Worm (Caenorhabditis elegans) whole organism, L4/young adult: Measurements from ENCODE around the gene srab-11.

Source experiments
- W03F9.2 ChIP-seq: fragments of 150-350 bp; optimal IDR thresholded peaks from 2 replicates; lab custom pipeline; 2014; ENCODE audit warnings: missing biosample characterization, missing genetic modification characterization
- dao-5 ChIP-seq: sonication (generic microtip); optimal IDR thresholded peaks from 2 replicates; lab custom pipeline; 2016; ENCODE audit warnings: missing genotype, missing genetic modification characterization, moderate library complexity, missing compliant biosample characterization
- him-1 ChIP-seq: sonication (generic microtip); optimal IDR thresholded peaks from 2 replicates; lab custom pipeline; 2016; ENCODE audit warnings: missing genotype, missing genetic modification reagents, missing genetic modification characterization, missing compliant biosample characterization

DNA sequence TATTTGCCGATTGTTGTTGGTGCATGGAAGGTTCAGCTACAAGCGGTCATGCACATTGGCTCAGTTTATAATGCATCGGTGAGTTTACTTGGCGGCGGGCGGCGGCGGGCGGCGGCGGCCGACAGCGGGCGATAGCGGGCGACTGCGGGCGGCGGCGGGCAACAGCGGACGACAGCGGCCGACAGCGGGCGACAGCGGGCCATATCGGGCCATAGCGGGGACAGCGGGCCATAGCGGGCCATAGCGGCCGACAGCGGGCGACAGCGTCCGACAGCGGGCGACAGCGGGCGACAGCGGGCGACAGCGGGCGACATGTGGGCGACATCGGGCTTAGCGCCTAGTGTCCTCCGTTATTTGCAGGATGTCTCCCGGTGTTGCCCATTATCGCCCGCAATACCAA lies 14.7 kb downstream of the srab-11 start:
- TF ChIP-seq dao-5 (no peak), him-1 (tag; lab: Kevin White, UChicago) (no peak), W03F9.2 (tag; lab: Kevin White, UChicago) (no peak)
